Fruit fly (Drosophila melanogaster) whole organism, prepupa: Measurements from ENCODE around the gene Tpi.
A peak's percentile ranks its signal among the peaks of the same experiment; 100 is the strongest.

Experiments
- Blimp-1 ChIP-seq: fragments of 200-800 bp; sonication (Bioruptor generic); optimal IDR thresholded peaks from 3 replicates; lab custom pipeline; 2017; ENCODE audit warnings: missing biosample characterization, missing genetic modification characterization, mild to moderate bottlenecking, moderate library complexity, missing genetic modification reagents
- CG10631 ChIP-seq: fragments of 200-800 bp; sonication (Bioruptor generic); optimal IDR thresholded peaks from 2 replicates; lab custom pipeline; 2016; ENCODE audit warnings: missing biosample characterization, missing genetic modification characterization
- CG11294 ChIP-seq: fragments of 200-800 bp; sonication (Bioruptor generic); IDR thresholded peaks from 2 replicates; pipeline ENCODE4 v1.3.6; 2022; ENCODE audit warnings: missing biosample characterization, missing genetic modification characterization
- CG11762 ChIP-seq: fragments of 200-800 bp; sonication (Bioruptor generic); optimal IDR thresholded peaks from 3 replicates; lab custom pipeline; 2016; ENCODE audit warnings: missing biosample characterization, missing genetic modification characterization; ENCODE audit not compliant: insufficient read depth
- CG15336 ChIP-seq: fragments of 200-800 bp; sonication (Bioruptor generic); IDR thresholded peaks from 2 replicates; pipeline ENCODE4 v1.3.6; 2022; ENCODE audit warnings: missing biosample characterization, missing genetic modification characterization
- CG16779 ChIP-seq: fragments of 200-800 bp; sonication (Bioruptor generic); optimal IDR thresholded peaks from 3 replicates; lab custom pipeline; 2017; ENCODE audit warnings: missing biosample characterization, mild to moderate bottlenecking, missing genetic modification characterization
- CG34406 ChIP-seq: fragments of 200-800 bp; sonication (Bioruptor generic); optimal IDR thresholded peaks from 3 replicates; lab custom pipeline; 2016; ENCODE audit warnings: missing biosample characterization, missing genetic modification characterization
- CG3919 ChIP-seq: fragments of 200-800 bp; sonication (Bioruptor generic); optimal IDR thresholded peaks from 3 replicates; lab custom pipeline; 2016; ENCODE audit warnings: missing biosample characterization, missing genetic modification characterization
- CG6276 ChIP-seq: fragments of 200-800 bp; sonication (Bioruptor generic); optimal IDR thresholded peaks from 2 replicates; lab custom pipeline; 2017; ENCODE audit warnings: missing biosample characterization, mild to moderate bottlenecking, missing genetic modification characterization
- CG6854 ChIP-seq: fragments of 200-800 bp; sonication (Bioruptor generic); optimal IDR thresholded peaks from 2 replicates; lab custom pipeline; 2017; ENCODE audit warnings: missing biosample characterization, mild to moderate bottlenecking, missing genetic modification characterization
- CG7368 ChIP-seq: fragments of 200-800 bp; sonication (Bioruptor generic); optimal IDR thresholded peaks from 3 replicates; lab custom pipeline; 2016; ENCODE audit warnings: missing biosample characterization, missing genetic modification characterization
- CG8119 ChIP-seq: fragments of 200-800 bp; sonication (Bioruptor generic); IDR thresholded peaks from 3 replicates; pipeline ENCODE4 v1.3.6; 2022; ENCODE audit warnings: missing biosample characterization, missing genetic modification characterization
- CG9139 ChIP-seq: fragments of 200-800 bp; sonication (Bioruptor generic); optimal IDR thresholded peaks from 3 replicates; lab custom pipeline; 2017; ENCODE audit warnings: missing biosample characterization, mild to moderate bottlenecking, missing genetic modification characterization
- Eip75B ChIP-seq: fragments of 200-800 bp; sonication (Bioruptor generic); optimal IDR thresholded peaks from 3 replicates; lab custom pipeline; 2016; ENCODE audit warnings: missing biosample characterization, missing genetic modification characterization
- Eip93F ChIP-seq: fragments of 200-800 bp; sonication (Bioruptor generic); optimal IDR thresholded peaks from 2 replicates; lab custom pipeline; 2016; ENCODE audit warnings: missing biosample characterization, mild to moderate bottlenecking, missing genetic modification characterization
- Ets96B ChIP-seq: fragments of 200-800 bp; optimal IDR thresholded peaks from 2 replicates; lab custom pipeline; 2019; ENCODE audit warnings: missing biosample characterization, mild to moderate bottlenecking, missing genetic modification characterization, moderate library complexity
- Gug ChIP-seq: fragments of 200-800 bp; sonication (Bioruptor generic); IDR thresholded peaks from 2 replicates; pipeline ENCODE4 v1.3.6; 2022; ENCODE audit warnings: missing biosample characterization, missing genetic modification characterization
- Hr38 ChIP-seq: sonication (Bioruptor generic); optimal IDR thresholded peaks from 2 replicates; lab custom pipeline; 2016; ENCODE audit warnings: missing biosample characterization, missing genetic modification characterization
- Hr4 ChIP-seq: fragments of 200-800 bp; sonication (Bioruptor generic); optimal IDR thresholded peaks from 3 replicates; lab custom pipeline; 2016; ENCODE audit warnings: missing biosample characterization, missing genetic modification characterization
- Met ChIP-seq: fragments of 200-800 bp; sonication (Bioruptor generic); optimal IDR thresholded peaks from 3 replicates; lab custom pipeline; 2016; ENCODE audit warnings: missing biosample characterization, missing genetic modification characterization
- OdsH ChIP-seq: fragments of 200-800 bp; sonication (Bioruptor generic); optimal IDR thresholded peaks from 3 replicates; lab custom pipeline; 2016; ENCODE audit warnings: missing biosample characterization, missing genetic modification characterization
- Smox ChIP-seq: fragments of 200-800 bp; sonication (Bioruptor generic); optimal IDR thresholded peaks from 3 replicates; lab custom pipeline; 2016; ENCODE audit warnings: missing biosample characterization, missing genetic modification characterization
- Sox102F ChIP-seq: fragments of 200-800 bp; sonication (Bioruptor generic); optimal IDR thresholded peaks from 2 replicates; lab custom pipeline; 2016; ENCODE audit warnings: missing biosample characterization, mild to moderate bottlenecking, missing genetic modification characterization
- Sox14 ChIP-seq: fragments of 200-800 bp; sonication (Bioruptor generic); optimal IDR thresholded peaks from 3 replicates; lab custom pipeline; 2016; ENCODE audit warnings: missing biosample characterization, missing genetic modification characterization
- Sox15 ChIP-seq: fragments of 200-800 bp; sonication (Bioruptor generic); optimal IDR thresholded peaks from 3 replicates; lab custom pipeline; 2016; ENCODE audit warnings: missing biosample characterization, missing genetic modification characterization
- achi ChIP-seq: fragments of 200-800 bp; sonication (Bioruptor generic); optimal IDR thresholded peaks from 3 replicates; lab custom pipeline; 2016; ENCODE audit warnings: missing biosample characterization, missing genetic modification characterization
- cyc ChIP-seq: fragments of 200-800 bp; sonication (Bioruptor generic); optimal IDR thresholded peaks from 3 replicates; lab custom pipeline; 2016; ENCODE audit warnings: missing biosample characterization, missing genetic modification characterization
- dsx ChIP-seq: fragments of 200-800 bp; optimal IDR thresholded peaks from 3 replicates; lab custom pipeline; 2019; ENCODE audit warnings: missing biosample characterization, mild to moderate bottlenecking, missing genetic modification characterization, moderate library complexity; ENCODE audit not compliant: poor library complexity, severe bottlenecking
- fd59A ChIP-seq: fragments of 200-800 bp; sonication (Bioruptor generic); optimal IDR thresholded peaks from 2 replicates; lab custom pipeline; 2017; ENCODE audit warnings: missing biosample characterization, mild to moderate bottlenecking, missing genetic modification characterization, missing genetic modification reagents
- lz ChIP-seq: fragments of 200-800 bp; sonication (Bioruptor generic); optimal IDR thresholded peaks from 3 replicates; lab custom pipeline; 2016; ENCODE audit warnings: missing biosample characterization, missing genetic modification characterization
- net ChIP-seq: fragments of 200-800 bp; sonication (Bioruptor generic); optimal IDR thresholded peaks from 3 replicates; lab custom pipeline; 2016; ENCODE audit warnings: missing biosample characterization, missing genetic modification characterization
- salr ChIP-seq, 2 experiments: fragments of 200-800 bp; sonication (Bioruptor generic); optimal IDR thresholded peaks; 3 replicates each; lab custom pipeline; 2016 to 2018; ENCODE audit warnings: missing biosample characterization in 2 of 2, missing genetic modification characterization in 2 of 2, mild to moderate bottlenecking in 1 of 2
- ss ChIP-seq, 2 experiments: fragments of 200-800 bp; sonication (Bioruptor generic); optimal IDR thresholded peaks; 2 replicates in 1 of 2; 3 replicates in 1 of 2; lab custom pipeline; 2017 to 2018; ENCODE audit warnings: mild to moderate bottlenecking in 2 of 2, missing biosample characterization in 2 of 2, missing genetic modification characterization in 2 of 2, moderate library complexity in 1 of 2
- svp ChIP-seq: fragments of 200-800 bp; sonication (Bioruptor generic); peaks from one replicate; lab custom pipeline; 2016; ENCODE audit warnings: missing biosample characterization, missing genetic modification characterization
- vri ChIP-seq: fragments of 200-800 bp; sonication (Bioruptor generic); optimal IDR thresholded peaks from 3 replicates; lab custom pipeline; 2016; ENCODE audit warnings: missing biosample characterization, mild to moderate bottlenecking, missing genetic modification characterization

Tpi gene

dm6 chr3R:30124635-30125034 lies 9.8 kb downstream of the Tpi start, which contains the start of gene CG45073:
CG45073 (minus strand) TSS chr3R:30124735.
- TF ChIP-seq Ets96B (tag; lab: Kevin White, UChicago) (no peak), Gug (GFP tag; lab: Robert Waterston, UW) (no peak), CG11294 (GFP tag; lab: Robert Waterston, UW) (no peak), Smox (GFP tag; lab: Kevin White, UChicago) (no peak), CG6276 (no peak), net (no peak), svp (GFP tag; lab: Kevin White, UChicago) (no peak), CG8119 (GFP tag; lab: Robert Waterston, UW) (no peak), Sox15 (no peak), CG16779 (tag; lab: Kevin White, UChicago) (no peak), CG6854 (no peak), OdsH (GFP tag; lab: Kevin White, UChicago) (no peak), CG34406 (GFP tag; lab: Kevin White, UChicago) (no peak), Hr4 (no peak), achi (GFP tag; lab: Kevin White, UChicago) (no peak), CG11762 (GFP tag; lab: Kevin White, UChicago) (no peak)

dm6 chr3R:30123163-30123562 lies 11.2 kb downstream of the Tpi start, which contains the start of gene CG45072:
CG45072 (minus strand) TSS chr3R:30123263.
- TF ChIP-seq CG7368 (GFP tag; lab: Kevin White, UChicago) (no peak), Eip93F (GFP tag; lab: Kevin White, UChicago) (no peak), salr (GFP tag; optimal IDR thresholded peaks at IDR 0.05; lab: Kevin White, UChicago) (no peak), Blimp-1 (no peak), Eip75B (no peak), ss (GFP tag; optimal IDR thresholded peaks at IDR 0.05; lab: Kevin White, UChicago) (no peak), Sox14 (GFP tag; lab: Kevin White, UChicago) (no peak), Hr4 (no peak), Met (no peak), CG3919 (GFP tag; lab: Kevin White, UChicago) (no peak), fd59A (GFP tag; lab: Kevin White, UChicago) (no peak), vri (GFP tag; lab: Kevin White, UChicago) (no peak), lz (no peak), CG10631 (GFP tag; lab: Kevin White, UChicago) (no peak), dsx (GFP tag; lab: Kevin White, UChicago) (no peak), Sox15 (no peak)

- TF ChIP-seq svp (GFP tag; lab: Kevin White, UChicago) (peak; percentile 29), CG9139 (GFP tag; lab: Kevin White, UChicago) (no peak)
- TF ChIP-seq, all 60 proteins: peak for 1
Measured at dm6 chr3R:30121731-30122130, 12.7 kb downstream of the Tpi start.

dm6 chr3R:30114286-30114803 lies 20.1 kb downstream of the Tpi start:
- TF ChIP-seq cyc (GFP tag; lab: Kevin White, UChicago) (no peak), svp (GFP tag; lab: Kevin White, UChicago) (peak; percentile 36), Blimp-1 (peak; percentile 74), Hr38 (GFP tag; lab: Kevin White, UChicago) (no peak), Eip93F (GFP tag; lab: Kevin White, UChicago) (no peak), CG15336 (GFP tag; lab: Robert Waterston, UW) (0 out of 2 replicates have a peak, but pooled peaks have one; percentile 15), Sox102F (GFP tag; lab: Kevin White, UChicago) (no peak), CG3919 (GFP tag; lab: Kevin White, UChicago) (no peak), dsx (GFP tag; lab: Kevin White, UChicago) (no peak), CG16779 (tag; lab: Kevin White, UChicago) (no peak), CG10631 (GFP tag; lab: Kevin White, UChicago) (no peak), achi (GFP tag; lab: Kevin White, UChicago) (no peak)
- TF ChIP-seq, all 60 proteins: peak for 3
